Worm (Caenorhabditis elegans) whole organism, L4 larva: Measurements from ENCODE around the gene prp-19.

ENCODE experiments used
- D1046.2 ChIP-seq: fragments of 200-800 bp; sonication (Bioruptor generic); IDR thresholded peaks from 2 replicates; pipeline ENCODE4 v1.3.6; 2022; ENCODE audit warnings: missing genetic modification characterization, missing compliant biosample characterization
- R02D3.7 ChIP-seq: fragments of 150-350 bp; sonication (generic microtip); optimal IDR thresholded peaks from 3 replicates; lab custom pipeline; 2014; ENCODE audit warnings: missing biosample characterization, missing genetic modification characterization
- T20F7.1 ChIP-seq: fragments of 200-800 bp; sonication (Bioruptor generic); optimal IDR thresholded peaks from 2 replicates; lab custom pipeline; 2018; ENCODE audit warnings: mild to moderate bottlenecking, missing genetic modification characterization, missing compliant biosample characterization
- Y48G9A.11 ChIP-seq: fragments of 200-800 bp; sonication (Bioruptor generic); IDR thresholded peaks from 2 replicates; pipeline ENCODE4 v1.3.6; 2022; ENCODE audit warnings: missing genetic modification reagents, missing genetic modification characterization, missing compliant biosample characterization
- ZK546.5 ChIP-seq, 2 experiments: sonication (generic microtip); optimal IDR thresholded peaks; 2 replicates each; lab custom pipeline; 2017; ENCODE audit warnings: missing biosample characterization in 2 of 2, missing genetic modification characterization in 2 of 2
- aly-2 ChIP-seq: sonication (generic microtip); optimal IDR thresholded peaks from 2 replicates; lab custom pipeline; 2018; ENCODE audit warnings: missing biosample characterization, missing genetic modification characterization
- attf-4 ChIP-seq: sonication (generic microtip); optimal IDR thresholded peaks from 3 replicates; lab custom pipeline; 2017; ENCODE audit warnings: missing biosample characterization, missing genetic modification characterization
- ceh-20 ChIP-seq: fragments of 200-800 bp; sonication (Bioruptor generic); IDR thresholded peaks from 2 replicates; pipeline ENCODE4 v1.3.6; 2022; ENCODE audit warnings: missing genetic modification reagents, missing genetic modification characterization, missing compliant biosample characterization
- ceh-28 ChIP-seq: fragments of 150-350 bp; optimal IDR thresholded peaks from 2 replicates; lab custom pipeline; 2014; ENCODE audit warnings: missing biosample characterization, missing genetic modification reagents, missing genetic modification characterization
- ceh-32 ChIP-seq: sonication (generic microtip); optimal IDR thresholded peaks from 2 replicates; lab custom pipeline; 2016; ENCODE audit warnings: mild to moderate bottlenecking, missing genetic modification characterization, missing compliant biosample characterization; ENCODE audit not compliant: poor library complexity
- ceh-62 ChIP-seq: sonication (generic microtip); optimal IDR thresholded peaks from 2 replicates; lab custom pipeline; 2017; ENCODE audit warnings: missing biosample characterization, missing genetic modification characterization
- ceh-82 ChIP-seq: sonication (generic microtip); optimal IDR thresholded peaks from 2 replicates; lab custom pipeline; 2017; ENCODE audit warnings: missing biosample characterization, missing genetic modification characterization
- ctbp-1 ChIP-seq: fragments of 200-800 bp; sonication (Bioruptor generic); IDR thresholded peaks from 2 replicates; pipeline ENCODE4 v1.3.6; 2022; ENCODE audit warnings: missing genetic modification reagents, missing genetic modification characterization, missing compliant biosample characterization
- daf-12 ChIP-seq: fragments of 150-350 bp; optimal IDR thresholded peaks from 2 replicates; lab custom pipeline; 2014; ENCODE audit warnings: missing biosample characterization, missing genetic modification reagents, missing genetic modification characterization
- daf-16 ChIP-seq, 3 experiments: sonication (generic microtip); optimal IDR thresholded peaks; 2 replicates each; lab custom pipeline; 2016 to 2017; ENCODE audit warnings: missing genetic modification characterization in 3 of 3, missing genetic modification reagents in 3 of 3, mild to moderate bottlenecking in 2 of 3, missing compliant biosample characterization in 2 of 3, missing biosample characterization in 1 of 3, moderate library complexity in 1 of 3
- dmd-6 ChIP-seq: fragments of 200-800 bp; sonication (Bioruptor generic); IDR thresholded peaks from 2 replicates; pipeline ENCODE4 v1.3.6; 2022; ENCODE audit warnings: missing genetic modification reagents, missing genetic modification characterization, missing compliant biosample characterization
- dpl-1 ChIP-seq: fragments of 150-350 bp; optimal IDR thresholded peaks from 2 replicates; lab custom pipeline; 2014; ENCODE audit warnings: missing biosample characterization, missing genetic modification reagents, missing genetic modification characterization
- dve-1 ChIP-seq: sonication (generic microtip); optimal IDR thresholded peaks from 2 replicates; lab custom pipeline; 2017; ENCODE audit warnings: antibody characterized with exemption, mild to moderate bottlenecking, missing genetic modification characterization, missing compliant biosample characterization; ENCODE audit not compliant: insufficient read depth
- egl-27 ChIP-seq: sonication (generic microtip); optimal IDR thresholded peaks from 3 replicates; lab custom pipeline; 2017; ENCODE audit warnings: missing biosample characterization, missing genetic modification reagents, missing genetic modification characterization
- egl-43 ChIP-seq: fragments of 200-800 bp; sonication (Bioruptor generic); IDR thresholded peaks from 2 replicates; pipeline ENCODE4 v1.3.6; 2022; ENCODE audit warnings: missing genetic modification reagents, missing genetic modification characterization, missing compliant biosample characterization
- fos-1 ChIP-seq: fragments of 150-350 bp; optimal IDR thresholded peaks from 2 replicates; lab custom pipeline; 2014; ENCODE audit warnings: missing biosample characterization, missing genetic modification characterization
- gei-8 ChIP-seq: fragments of 200-800 bp; sonication (Bioruptor generic); optimal IDR thresholded peaks from 2 replicates; lab custom pipeline; 2018; ENCODE audit warnings: mild to moderate bottlenecking, missing genetic modification characterization, missing compliant biosample characterization
- hlh-11 ChIP-seq: fragments of 200-800 bp; sonication (Bioruptor generic); optimal IDR thresholded peaks from 2 replicates; lab custom pipeline; 2018; ENCODE audit warnings: mild to moderate bottlenecking, missing genetic modification characterization, missing compliant biosample characterization
- hlh-30 ChIP-seq: sonication (generic microtip); optimal IDR thresholded peaks from 2 replicates; lab custom pipeline; 2017; ENCODE audit warnings: antibody characterized with exemption, mild to moderate bottlenecking, missing genetic modification characterization, missing compliant biosample characterization; ENCODE audit not compliant: insufficient read depth
- lin-1 ChIP-seq: fragments of 200-800 bp; sonication (Bioruptor generic); IDR thresholded peaks from 2 replicates; pipeline ENCODE4 v1.3.6; 2022; ENCODE audit warnings: missing genetic modification reagents, missing genetic modification characterization, missing compliant biosample characterization
- lin-29 ChIP-seq: fragments of 200-800 bp; sonication (Bioruptor generic); IDR thresholded peaks from 2 replicates; pipeline ENCODE4 v1.3.6; 2022; ENCODE audit warnings: missing genetic modification reagents, missing genetic modification characterization, missing compliant biosample characterization
- lir-3 ChIP-seq: sonication (generic microtip); optimal IDR thresholded peaks from 2 replicates; lab custom pipeline; 2016; ENCODE audit warnings: mild to moderate bottlenecking, missing genetic modification characterization, missing compliant biosample characterization
- lsy-2 ChIP-seq, 2 experiments: fragments of 150-350 bp in 1 of 2; sonication (generic microtip) in 1 of 2; optimal IDR thresholded peaks; 2 replicates each; lab custom pipeline; 2014 to 2017; ENCODE audit warnings: missing biosample characterization in 2 of 2, missing genetic modification characterization in 2 of 2
- mdt-29 ChIP-seq: fragments of 200-800 bp; sonication (Bioruptor generic); IDR thresholded peaks from 2 replicates; pipeline ENCODE4 v1.3.6; 2022; ENCODE audit warnings: missing genetic modification reagents, missing genetic modification characterization, missing compliant biosample characterization
- mep-1 ChIP-seq: fragments of 150-350 bp; sonication (generic microtip); optimal IDR thresholded peaks from 3 replicates; lab custom pipeline; 2014; ENCODE audit warnings: missing biosample characterization, missing genetic modification characterization
- mes-2 ChIP-seq: sonication (generic microtip); optimal IDR thresholded peaks from 2 replicates; lab custom pipeline; 2016; ENCODE audit warnings: missing genotype, mild to moderate bottlenecking, missing genetic modification characterization, missing compliant biosample characterization; ENCODE audit not compliant: poor library complexity, severe bottlenecking
- mxl-2 ChIP-seq: fragments of 200-800 bp; sonication (Bioruptor generic); conservative IDR thresholded peaks from 2 replicates; pipeline ENCODE4 v1.3.6; 2022; ENCODE audit warnings: missing genetic modification reagents, missing genetic modification characterization, missing compliant biosample characterization
- nhr-10 ChIP-seq: fragments of 150-350 bp; optimal IDR thresholded peaks from 2 replicates; lab custom pipeline; 2014; ENCODE audit warnings: missing biosample characterization, missing genetic modification characterization
- nhr-102 ChIP-seq: sonication (generic microtip); optimal IDR thresholded peaks from 2 replicates; lab custom pipeline; 2016; ENCODE audit warnings: mild to moderate bottlenecking, missing genetic modification characterization, moderate library complexity, missing compliant biosample characterization
- nhr-11 ChIP-seq: fragments of 150-350 bp; optimal IDR thresholded peaks from 2 replicates; lab custom pipeline; 2014; ENCODE audit warnings: missing biosample characterization, missing genetic modification characterization
- nhr-111 ChIP-seq: fragments of 200-800 bp; sonication (Bioruptor generic); optimal IDR thresholded peaks from 2 replicates; lab custom pipeline; 2018; ENCODE audit warnings: mild to moderate bottlenecking, missing genetic modification characterization, missing compliant biosample characterization
- nhr-237 ChIP-seq: sonication (generic microtip); optimal IDR thresholded peaks from 2 replicates; lab custom pipeline; 2017; ENCODE audit warnings: missing biosample characterization, missing genetic modification characterization
- nhr-25 ChIP-seq: sonication (generic microtip); optimal IDR thresholded peaks from 2 replicates; lab custom pipeline; 2017; ENCODE audit warnings: missing genetic modification characterization, mild to moderate bottlenecking, missing compliant biosample characterization, antibody characterized with exemption, moderate library complexity, borderline replicate concordance; ENCODE audit not compliant: insufficient read depth
- nhr-28 ChIP-seq: fragments of 150-350 bp; optimal IDR thresholded peaks from 2 replicates; lab custom pipeline; 2014; ENCODE audit warnings: missing biosample characterization, missing genetic modification characterization
- nhr-42 ChIP-seq: fragments of 200-800 bp; sonication (Bioruptor generic); IDR thresholded peaks from 2 replicates; pipeline ENCODE4 v1.3.6; 2022; ENCODE audit warnings: missing genetic modification characterization, missing compliant biosample characterization
- nhr-77 ChIP-seq: fragments of 150-350 bp; optimal IDR thresholded peaks from 2 replicates; lab custom pipeline; 2014; ENCODE audit warnings: missing biosample characterization, missing genetic modification characterization
- pha-4 ChIP-seq, 2 experiments: fragments of 150-350 bp in 1 of 2; fragments of 200-800 bp in 1 of 2; sonication (Bioruptor generic) in 1 of 2; IDR thresholded peaks in 1 of 2; optimal IDR thresholded peaks in 1 of 2; 2 replicates each; pipeline versions ENCODE4 v1.3.6 to Lab custom; 2014 to 2022; ENCODE audit warnings: missing genetic modification characterization in 2 of 2, missing genetic modification reagents in 2 of 2, missing biosample characterization in 1 of 2, missing compliant biosample characterization in 1 of 2
- rbr-2 ChIP-seq: sonication (generic microtip); optimal IDR thresholded peaks from 2 replicates; lab custom pipeline; 2016; ENCODE audit warnings: missing genotype, missing genetic modification characterization, missing compliant biosample characterization
- spr-3 ChIP-seq: fragments of 200-800 bp; sonication (Bioruptor generic); optimal IDR thresholded peaks from 2 replicates; lab custom pipeline; 2018; ENCODE audit warnings: mild to moderate bottlenecking, missing genetic modification characterization, missing compliant biosample characterization
- tag-97 ChIP-seq: fragments of 200-800 bp; sonication (Bioruptor generic); IDR thresholded peaks from 2 replicates; pipeline ENCODE4 v1.3.6; 2022; ENCODE audit warnings: missing genetic modification characterization, missing compliant biosample characterization
- tra-1 ChIP-seq: fragments of 200-800 bp; sonication (Bioruptor generic); IDR thresholded peaks from 2 replicates; pipeline ENCODE4 v1.3.6; 2022; ENCODE audit warnings: missing genetic modification reagents, missing genetic modification characterization, missing compliant biosample characterization
- unc-130 ChIP-seq: sonication (generic microtip); optimal IDR thresholded peaks from 2 replicates; lab custom pipeline; 2016; ENCODE audit warnings: missing genetic modification reagents, missing genetic modification characterization, missing compliant biosample characterization
- unc-62 ChIP-seq, 3 experiments: fragments of 150-350 bp in 1 of 3; sonication (generic microtip); optimal IDR thresholded peaks in 2 of 3; peaks in 1 of 3; 1 replicate in 1 of 3; 2 replicates in 2 of 3; lab custom pipeline; 2014 to 2017; ENCODE audit warnings: missing biosample characterization in 3 of 3, missing genetic modification characterization in 3 of 3, missing genetic modification reagents in 3 of 3, missing genotype in 1 of 3
- zip-11 ChIP-seq: fragments of 200-800 bp; sonication (Bioruptor generic); IDR thresholded peaks from 2 replicates; pipeline ENCODE4 v1.3.6; 2022; ENCODE audit warnings: missing genetic modification characterization, missing compliant biosample characterization
- ztf-7 ChIP-seq: fragments of 150-350 bp; optimal IDR thresholded peaks from 2 replicates; lab custom pipeline; 2014; ENCODE audit warnings: missing biosample characterization, missing genetic modification characterization

Gene prp-19

ce11 chrIII:5200349-5200748, 28.5 kb upstream of the prp-19 start (continued):
- TF ChIP-seq lsy-2 (tag; optimal IDR thresholded peaks at IDR 0.05; lab: Kevin White, UChicago) = peak in 1 of 2 experiments; percentile 28
- TF ChIP-seq egl-43 (GFP tag; lab: Robert Waterston, UW) = no peak
- no peak for TF ChIP-seq lin-29 (GFP tag; lab: Robert Waterston, UW)
- no peak for TF ChIP-seq nhr-11
- no peak for TF ChIP-seq unc-130 (GFP tag; lab: Kevin White, UChicago)
- TF ChIP-seq aly-2 (tag; lab: Kevin White, UChicago) = no peak
- TF ChIP-seq tra-1 (GFP tag; lab: Robert Waterston, UW) = no peak
- TF ChIP-seq rbr-2 (tag; lab: Kevin White, UChicago) = no peak
- TF ChIP-seq egl-27 (tag; lab: Kevin White, UChicago) = no peak
- TF ChIP-seq Y48G9A.11 (GFP tag; lab: Robert Waterston, UW) = no peak
- TF ChIP-seq nhr-111 (GFP tag; lab: Kevin White, UChicago) = no peak
- TF ChIP-seq lin-1 (GFP tag; lab: Robert Waterston, UW) = no peak
- no peak for TF ChIP-seq hlh-30 (tag; lab: Kevin White, UChicago)
- TF ChIP-seq dve-1 = peak; percentile 60
- TF ChIP-seq lir-3 (tag; lab: Kevin White, UChicago) = no peak
- no peak for TF ChIP-seq mes-2
- TF ChIP-seq nhr-42 (GFP tag; lab: Robert Waterston, UW) = no peak
- TF ChIP-seq nhr-25 = no peak
- TF ChIP-seq pha-4 (GFP tag; IDR thresholded peaks at IDR 0.05; lab: Robert Waterston, UW) = no peak
- TF ChIP-seq pha-4 (tag; optimal IDR thresholded peaks at IDR 0.05; lab: Kevin White, UChicago) = no peak
- TF ChIP-seq ceh-28 (tag; lab: Kevin White, UChicago) = no peak
- TF ChIP-seq nhr-28 (tag; lab: Kevin White, UChicago) = peak; percentile 96
- no peak for TF ChIP-seq zip-11 (GFP tag; lab: Robert Waterston, UW)
- no peak for TF ChIP-seq hlh-11 (tag; lab: Kevin White, UChicago)
- no peak for TF ChIP-seq gei-8 (GFP tag; lab: Kevin White, UChicago)
- TF ChIP-seq nhr-10 (tag; lab: Kevin White, UChicago) = no peak
- TF ChIP-seq nhr-77 = peak; percentile 71
- TF ChIP-seq ceh-32 (tag; lab: Kevin White, UChicago) = no peak
- TF ChIP-seq daf-16 (GFP tag; optimal IDR thresholded peaks at IDR 0.05; lab: Kevin White, UChicago) = no peak
- peak; percentile 13 for TF ChIP-seq daf-16 (tag; optimal IDR thresholded peaks at IDR 0.05; lab: Kevin White, UChicago)
- no peak for TF ChIP-seq mdt-29 (GFP tag; lab: Robert Waterston, UW)
- no peak for TF ChIP-seq ctbp-1 (GFP tag; lab: Robert Waterston, UW)
- TF ChIP-seq nhr-237 (tag; lab: Kevin White, UChicago) = no peak
- no peak for TF ChIP-seq ceh-62 (tag; lab: Kevin White, UChicago)
- TF ChIP-seq T20F7.1 = peak; percentile 19
- peak; percentile 8 for TF ChIP-seq mep-1 (tag; lab: Kevin White, UChicago)
- TF ChIP-seq dpl-1 (GFP tag; lab: Kevin White, UChicago) = no peak
- no peak for TF ChIP-seq ZK546.5 (tag; optimal IDR thresholded peaks at IDR 0.05; lab: Kevin White, UChicago)
- no peak for TF ChIP-seq R02D3.7 (tag; lab: Kevin White, UChicago)
- no peak for TF ChIP-seq mxl-2 (GFP tag; lab: Robert Waterston, UW)
- TF ChIP-seq ceh-82 (tag; lab: Kevin White, UChicago) = no peak
- no peak for TF ChIP-seq daf-12 (tag; lab: Kevin White, UChicago)
- no peak for TF ChIP-seq nhr-102
- no peak for TF ChIP-seq spr-3 (GFP tag; lab: Kevin White, UChicago)
- no peak for TF ChIP-seq attf-4 (tag; lab: Kevin White, UChicago)
- TF ChIP-seq ztf-7 (tag; lab: Kevin White, UChicago) = peak; percentile 4
- TF ChIP-seq D1046.2 = no peak
- peak; percentile 34; the same call in 1 of the 2 replicates for TF ChIP-seq dmd-6 (GFP tag; lab: Robert Waterston, UW)
- no peak for TF ChIP-seq ceh-20 (GFP tag; lab: Robert Waterston, UW)
- TF ChIP-seq tag-97 = no peak
- TF ChIP-seq fos-1 (tag; lab: Kevin White, UChicago) = no peak
- peak in 1 of 2 experiments; percentile 38 for TF ChIP-seq unc-62 (GFP tag; optimal IDR thresholded peaks at IDR 0.05 in 1 of 2; lab: Kevin White, UChicago)
- TF ChIP-seq unc-62 (tag; optimal IDR thresholded peaks at IDR 0.05; lab: Kevin White, UChicago) = no peak
